Worm (Caenorhabditis elegans) whole organism, young adult: Measurements from ENCODE around the gene C04H5.7.

ENCODE experiments used
- K11D2.4 ChIP-seq: fragments of 200-800 bp; sonication (Bioruptor generic); IDR thresholded peaks from 2 replicates; pipeline ENCODE4 v1.3.6; 2022; ENCODE audit warnings: missing genetic modification reagents, missing genetic modification characterization, missing compliant biosample characterization
- Y79H2A.3 ChIP-seq: fragments of 200-800 bp; sonication (Bioruptor generic); conservative IDR thresholded peaks from 2 replicates; pipeline ENCODE4 v1.3.6; 2022; ENCODE audit warnings: missing genetic modification reagents, missing genetic modification characterization, missing compliant biosample characterization
- lin-35 ChIP-seq, 3 experiments: fragments of 150-350 bp in 2 of 3; sonication (generic microtip) in 1 of 3; optimal IDR thresholded peaks; 2 replicates each; lab custom pipeline; 2014 to 2018; ENCODE audit warnings: missing biosample characterization in 3 of 3, missing genetic modification characterization in 3 of 3, missing genetic modification reagents in 3 of 3
- unc-62 ChIP-seq: fragments of 150-350 bp; optimal IDR thresholded peaks from 2 replicates; lab custom pipeline; 2014; ENCODE audit warnings: missing biosample characterization, missing genetic modification reagents, missing genetic modification characterization

DNA sequence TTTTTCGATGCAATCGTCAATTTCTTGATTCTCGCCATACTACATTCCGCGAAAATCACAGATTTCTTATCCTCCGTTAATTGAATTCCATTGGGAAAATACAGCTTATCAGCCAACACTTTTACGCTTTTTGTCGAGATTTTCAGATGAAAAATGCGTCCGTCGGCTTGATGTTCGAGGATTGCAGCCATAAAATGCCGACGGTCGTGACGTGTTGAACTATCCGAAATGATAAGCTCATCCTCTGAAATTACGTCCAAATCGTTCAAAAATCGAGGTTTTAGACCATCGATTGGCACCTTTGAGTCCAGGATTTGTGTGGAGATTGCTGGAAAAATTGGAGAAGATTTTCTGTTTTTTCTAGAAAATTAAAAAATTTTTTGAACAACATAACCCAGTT lies 10.6 kb upstream of the C04H5.7 start:
- TF ChIP-seq Y79H2A.3 (GFP tag; lab: Robert Waterston, UW): no peak
- no peak for TF ChIP-seq K11D2.4 (GFP tag; lab: Robert Waterston, UW)
- no peak for TF ChIP-seq lin-35 (GFP tag; optimal IDR thresholded peaks at IDR 0.05; lab: Kevin White, UChicago)
- TF ChIP-seq unc-62 (GFP tag; lab: Kevin White, UChicago): no peak
